Worm (Caenorhabditis elegans) whole organism, young adult: ENCODE data around the gene irg-8.

ENCODE experiments used
- B0035.1 ChIP-seq: sonication (generic microtip); optimal IDR thresholded peaks from 2 replicates; lab custom pipeline; 2016; ENCODE audit warnings: missing genetic modification characterization, mild to moderate bottlenecking, missing compliant biosample characterization, missing genotype, missing genetic modification reagents
- attf-5 ChIP-seq: fragments of 200-800 bp; sonication (Bioruptor generic); optimal IDR thresholded peaks from 2 replicates; lab custom pipeline; 2018; ENCODE audit warnings: mild to moderate bottlenecking, missing genetic modification characterization, missing compliant biosample characterization
- die-1 ChIP-seq: sonication (generic microtip); optimal IDR thresholded peaks from 2 replicates; lab custom pipeline; 2016; ENCODE audit warnings: missing genotype, mild to moderate bottlenecking, missing genetic modification characterization, missing compliant biosample characterization
- madf-6 ChIP-seq: fragments of 200-800 bp; sonication (Bioruptor generic); IDR thresholded peaks from 2 replicates; pipeline ENCODE4 v1.3.6; 2022; ENCODE audit warnings: missing genetic modification reagents, missing genetic modification characterization, missing compliant biosample characterization
- mes-4 ChIP-seq: sonication (generic microtip); optimal IDR thresholded peaks from 2 replicates; lab custom pipeline; 2016; ENCODE audit warnings: missing genotype, missing genetic modification characterization, missing compliant biosample characterization
- pha-4 ChIP-seq: fragments of 150-350 bp; sonication (generic microtip); optimal IDR thresholded peaks from 2 replicates; lab custom pipeline; 2014; ENCODE audit warnings: missing biosample characterization, missing genetic modification reagents, missing genetic modification characterization
- unc-62 ChIP-seq: fragments of 150-350 bp; optimal IDR thresholded peaks from 2 replicates; lab custom pipeline; 2014; ENCODE audit warnings: missing biosample characterization, missing genetic modification reagents, missing genetic modification characterization

DNA sequence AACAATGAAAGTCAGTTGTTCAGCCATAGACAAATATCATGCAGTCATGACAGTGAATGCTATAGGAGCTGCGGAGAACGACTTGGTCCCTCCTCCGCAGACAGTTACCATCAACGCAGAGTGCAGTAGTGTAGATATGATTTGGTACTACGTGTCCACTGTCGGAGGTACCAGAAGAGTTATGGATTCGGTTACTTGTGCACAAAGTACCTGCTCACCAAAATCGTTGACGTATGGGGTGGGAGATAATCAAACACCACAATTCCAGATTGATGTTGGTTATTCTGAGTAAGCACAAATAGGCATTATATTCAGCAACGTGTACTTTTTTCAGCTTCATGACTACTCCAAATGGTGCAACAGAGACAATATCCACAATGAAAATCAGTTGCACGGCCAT, 15.5 kb upstream of the irg-8 start:
- TF ChIP-seq mes-4 (tag; lab: Kevin White, UChicago) (no peak), unc-62 (GFP tag; lab: Kevin White, UChicago) (no peak), attf-5 (GFP tag; lab: Kevin White, UChicago) (no peak), madf-6 (GFP tag; lab: Robert Waterston, UW) (no peak), pha-4 (tag; lab: Kevin White, UChicago) (no peak), die-1 (tag; lab: Kevin White, UChicago) (no peak), B0035.1 (tag; lab: Kevin White, UChicago) (no peak)
